Worm (Caenorhabditis elegans): ENCODE measurements around the gene R02D5.4.

ce11 chrV:14449397-14449796 is 35.1 kb downstream of the R02D5.4 start, which contains the start of gene F23B12.7:
- TF ChIP-seq ama-1 (optimal IDR thresholded peaks at IDR 0.05) = no peak
- no peak for TF ChIP-seq sox-2 (GFP tag; IDR thresholded peaks at IDR 0.05)
- TF ChIP-seq ceh-18 (tag; optimal IDR thresholded peaks at IDR 0.05) = no peak
- no peak for TF ChIP-seq ceh-30 (tag; optimal IDR thresholded peaks at IDR 0.05)
- TF ChIP-seq K02D7.2 (tag; optimal IDR thresholded peaks at IDR 0.05) = no peak

Data from whole organism, late embryonic.